Fruit fly (Drosophila melanogaster) whole organism, embryonic: ENCODE results near the gene CG31204.

Source experiments
- Adf1 ChIP-seq: fragments of 200-800 bp; sonication (Bioruptor generic); IDR thresholded peaks from 2 replicates; pipeline ENCODE4 v1.3.6; 2022; ENCODE audit warnings: missing biosample characterization, missing genetic modification characterization
- B-H2 ChIP-seq: fragments of 200-800 bp; sonication (Bioruptor generic); optimal IDR thresholded peaks from 2 replicates; lab custom pipeline; 2018; ENCODE audit warnings: missing biosample characterization, mild to moderate bottlenecking, missing genetic modification characterization
- CG10267 ChIP-seq: fragments of 200-800 bp; sonication (Bioruptor generic); optimal IDR thresholded peaks from 2 replicates; lab custom pipeline; 2018; ENCODE audit warnings: missing biosample characterization, mild to moderate bottlenecking, missing genetic modification characterization, moderate library complexity
- CG10543 ChIP-seq: fragments of 200-800 bp; sonication (Bioruptor generic); optimal IDR thresholded peaks from 3 replicates; lab custom pipeline; 2017; ENCODE audit warnings: missing biosample characterization, mild to moderate bottlenecking, missing genetic modification characterization, moderate library complexity
- CG11247 ChIP-seq: fragments of 200-800 bp; sonication (Bioruptor generic); IDR thresholded peaks from 2 replicates; pipeline ENCODE4 v1.3.6; 2022; ENCODE audit warnings: missing biosample characterization, missing genetic modification characterization
- CG11695 ChIP-seq: fragments of 200-800 bp; sonication (Bioruptor generic); IDR thresholded peaks from 3 replicates; pipeline ENCODE4 v1.3.6; 2022; ENCODE audit warnings: missing biosample characterization, missing genetic modification characterization
- CG13894 ChIP-seq: fragments of 200-800 bp; sonication (Bioruptor generic); optimal IDR thresholded peaks from 3 replicates; lab custom pipeline; 2018; ENCODE audit warnings: missing biosample characterization, mild to moderate bottlenecking, missing genetic modification characterization, moderate library complexity
- CG15269 ChIP-seq: fragments of 200-800 bp; sonication (Bioruptor generic); optimal IDR thresholded peaks from 2 replicates; lab custom pipeline; 2018; ENCODE audit warnings: missing biosample characterization, mild to moderate bottlenecking, missing genetic modification characterization, moderate library complexity
- CG15514 ChIP-seq: fragments of 200-800 bp; sonication (Bioruptor generic); optimal IDR thresholded peaks from 3 replicates; lab custom pipeline; 2017; ENCODE audit warnings: missing biosample characterization, missing genetic modification characterization, mild to moderate bottlenecking, moderate library complexity, missing genetic modification reagents
- CG18599 ChIP-seq: fragments of 200-800 bp; sonication (Bioruptor generic); optimal IDR thresholded peaks from 3 replicates; lab custom pipeline; 2017; ENCODE audit warnings: missing biosample characterization, missing genetic modification characterization, mild to moderate bottlenecking, moderate library complexity, missing genetic modification reagents
- CG18619 ChIP-seq: fragments of 200-800 bp; sonication (Bioruptor generic); optimal IDR thresholded peaks from 3 replicates; lab custom pipeline; 2017; ENCODE audit warnings: missing biosample characterization, mild to moderate bottlenecking, missing genetic modification characterization
- CG2202 ChIP-seq: fragments of 200-800 bp; sonication (Bioruptor generic); optimal IDR thresholded peaks from 2 replicates; lab custom pipeline; 2018; ENCODE audit warnings: missing biosample characterization, mild to moderate bottlenecking, missing genetic modification characterization
- CG2875 ChIP-seq: fragments of 200-800 bp; sonication (Bioruptor generic); optimal IDR thresholded peaks from 2 replicates; lab custom pipeline; 2017; ENCODE audit warnings: missing biosample characterization, mild to moderate bottlenecking, missing genetic modification characterization, missing genetic modification reagents
- CG6272 ChIP-seq: fragments of 200-800 bp; sonication (Bioruptor generic); IDR thresholded peaks from 2 replicates; pipeline ENCODE4 v1.3.6; 2022; ENCODE audit warnings: missing biosample characterization, missing genetic modification characterization
- CG7839 ChIP-seq: fragments of 200-800 bp; sonication (Bioruptor generic); optimal IDR thresholded peaks from 3 replicates; lab custom pipeline; 2018; ENCODE audit warnings: missing biosample characterization, mild to moderate bottlenecking, missing genetic modification characterization, moderate library complexity
- CG9609 ChIP-seq: fragments of 200-800 bp; sonication (Bioruptor generic); optimal IDR thresholded peaks from 3 replicates; lab custom pipeline; 2016; ENCODE audit warnings: missing biosample characterization, missing genetic modification characterization
- CG9932 ChIP-seq: fragments of 200-800 bp; sonication (Bioruptor generic); IDR thresholded peaks from 2 replicates; pipeline ENCODE4 v1.3.6; 2022; ENCODE audit warnings: missing biosample characterization, missing genetic modification characterization
- Doc3 ChIP-seq: fragments of 200-800 bp; sonication (Bioruptor generic); IDR thresholded peaks from 3 replicates; pipeline ENCODE4 v1.3.6; 2022; ENCODE audit warnings: missing biosample characterization, missing genetic modification characterization; ENCODE audit not compliant: partially characterized antibody
- HmgD ChIP-seq: fragments of 200-800 bp; sonication (Bioruptor generic); optimal IDR thresholded peaks from 3 replicates; lab custom pipeline; 2016; ENCODE audit warnings: missing biosample characterization, missing genetic modification characterization
- Hr3 ChIP-seq: fragments of 200-800 bp; sonication (Bioruptor generic); optimal IDR thresholded peaks from 3 replicates; lab custom pipeline; 2016; ENCODE audit warnings: missing biosample characterization, missing genetic modification characterization
- Kr ChIP-seq: fragments of 200-800 bp; sonication (Bioruptor generic); optimal IDR thresholded peaks from 2 replicates; lab custom pipeline; 2017; ENCODE audit warnings: missing biosample characterization, mild to moderate bottlenecking, missing genetic modification characterization
- NFAT ChIP-seq: fragments of 200-800 bp; sonication (Bioruptor generic); IDR thresholded peaks from 2 replicates; pipeline ENCODE4 v1.3.6; 2022; ENCODE audit warnings: missing biosample characterization, missing genetic modification characterization
- Nf-YC ChIP-seq: fragments of 200-800 bp; optimal IDR thresholded peaks from 3 replicates; lab custom pipeline; 2019; ENCODE audit warnings: missing biosample characterization, mild to moderate bottlenecking, missing genetic modification characterization, moderate library complexity
- Opbp ChIP-seq: fragments of 200-800 bp; sonication (Bioruptor generic); IDR thresholded peaks from 3 replicates; pipeline ENCODE4 v1.3.6; 2022; ENCODE audit warnings: missing biosample characterization, missing genetic modification characterization; ENCODE audit not compliant: partially characterized antibody
- PHDP ChIP-seq: fragments of 200-800 bp; sonication (Bioruptor generic); optimal IDR thresholded peaks from 3 replicates; lab custom pipeline; 2018; ENCODE audit warnings: missing biosample characterization, mild to moderate bottlenecking, missing genetic modification characterization, moderate library complexity
- Rfx ChIP-seq: fragments of 200-800 bp; sonication (Bioruptor generic); IDR thresholded peaks from 2 replicates; pipeline ENCODE4 v1.3.6; 2022; ENCODE audit warnings: missing biosample characterization, missing genetic modification characterization
- abd-A ChIP-seq: fragments of 200-800 bp; sonication (Bioruptor generic); optimal IDR thresholded peaks from 3 replicates; lab custom pipeline; 2019; ENCODE audit warnings: missing biosample characterization, mild to moderate bottlenecking, missing genetic modification characterization, moderate library complexity
- bcd ChIP-seq: fragments of 200-800 bp; sonication (Bioruptor generic); optimal IDR thresholded peaks from 2 replicates; lab custom pipeline; 2017; ENCODE audit warnings: missing biosample characterization, mild to moderate bottlenecking, missing genetic modification characterization
- chinmo ChIP-seq: fragments of 200-800 bp; sonication (Bioruptor generic); IDR thresholded peaks from 4 replicates; pipeline ENCODE4 v1.3.6; 2022; ENCODE audit warnings: missing biosample characterization, missing genetic modification characterization; ENCODE audit not compliant: partially characterized antibody
- dati ChIP-seq: fragments of 200-800 bp; sonication (Bioruptor generic); IDR thresholded peaks from 2 replicates; pipeline ENCODE4 v1.3.6; 2022; ENCODE audit warnings: missing biosample characterization, missing genetic modification characterization
- grn ChIP-seq: fragments of 200-800 bp; sonication (Bioruptor generic); optimal IDR thresholded peaks from 3 replicates; lab custom pipeline; 2017; ENCODE audit warnings: missing biosample characterization, missing genetic modification characterization
- pho ChIP-seq: fragments of 200-800 bp; sonication (Bioruptor generic); optimal IDR thresholded peaks from 2 replicates; lab custom pipeline; 2016; ENCODE audit warnings: missing biosample characterization, missing genetic modification characterization
- rib ChIP-seq: fragments of 200-800 bp; sonication (Bioruptor generic); IDR thresholded peaks from 2 replicates; pipeline ENCODE4 v1.3.6; 2022; ENCODE audit warnings: missing biosample characterization, missing genetic modification characterization
- salm ChIP-seq: fragments of 200-800 bp; sonication (Bioruptor generic); optimal IDR thresholded peaks from 2 replicates; lab custom pipeline; 2018; ENCODE audit warnings: missing biosample characterization, mild to moderate bottlenecking, missing genetic modification characterization
- sd ChIP-seq: fragments of 200-800 bp; sonication (Bioruptor generic); optimal IDR thresholded peaks from 3 replicates; lab custom pipeline; 2018; ENCODE audit warnings: missing biosample characterization, mild to moderate bottlenecking, missing genetic modification characterization, moderate library complexity
- sug ChIP-seq: fragments of 200-800 bp; optimal IDR thresholded peaks from 2 replicates; lab custom pipeline; 2019; ENCODE audit warnings: missing biosample characterization, mild to moderate bottlenecking, missing genetic modification characterization, moderate library complexity
- tgo ChIP-seq: fragments of 200-800 bp; sonication (Bioruptor generic); IDR thresholded peaks from 3 replicates; pipeline ENCODE4 v1.3.6; 2022; ENCODE audit warnings: missing biosample characterization, missing genetic modification characterization
- trh ChIP-seq: fragments of 200-800 bp; sonication (Bioruptor generic); optimal IDR thresholded peaks from 2 replicates; lab custom pipeline; 2016; ENCODE audit warnings: missing biosample characterization, missing genetic modification characterization
- vvl ChIP-seq: fragments of 200-800 bp; sonication (Bioruptor generic); IDR thresholded peaks from 2 replicates; pipeline ENCODE4 v1.3.6; 2022; ENCODE audit warnings: missing biosample characterization, missing genetic modification characterization

Gene CG31204

dm6 chr3R:31420675-31421074 lies 27.3 kb upstream of the CG31204 start (continued):
- peak; percentile 92; the same call in 3 of the 4 replicates for TF ChIP-seq chinmo (GFP tag; lab: Robert Waterston, UW)
- 0 out of 2 replicates have a peak, but pooled peaks have one; percentile 52 for TF ChIP-seq rib
- TF ChIP-seq CG18619 (GFP tag; lab: Kevin White, UChicago), result no peak
- peak; percentile 66 for TF ChIP-seq sug (tag; lab: Kevin White, UChicago)
- no peak for TF ChIP-seq PHDP
- no peak for TF ChIP-seq CG10267
- TF ChIP-seq trh (GFP tag; lab: Kevin White, UChicago), result no peak
- peak; percentile 43 for TF ChIP-seq NFAT (GFP tag; lab: Robert Waterston, UW)
- peak; percentile 4 for TF ChIP-seq Nf-YC (tag; lab: Kevin White, UChicago)
- peak; percentile 7 for TF ChIP-seq CG15514 (GFP tag; lab: Kevin White, UChicago)
- TF ChIP-seq CG10543 (GFP tag; lab: Kevin White, UChicago), result peak; percentile 92
- TF ChIP-seq Adf1, result peak; percentile 81
- TF ChIP-seq CG13894, result peak; percentile 46
- TF ChIP-seq pho (GFP tag; lab: Kevin White, UChicago), result no peak
- TF ChIP-seq bcd (GFP tag; lab: Kevin White, UChicago), result peak; percentile 12
- no peak for TF ChIP-seq Opbp (GFP tag; lab: Robert Waterston, UW)
- TF ChIP-seq CG15269 (tag; lab: Kevin White, UChicago), result peak; percentile 24
- no peak for TF ChIP-seq Doc3
- 0 out of 2 replicates have a peak, but pooled peaks have one; percentile 20 for TF ChIP-seq CG11247 (GFP tag; lab: Robert Waterston, UW)
- TF ChIP-seq CG9932, result peak; percentile 35
- TF ChIP-seq abd-A (tag; lab: Kevin White, UChicago), result peak; percentile 82
- TF ChIP-seq CG18599, result peak; percentile 20
- peak; percentile 58 for TF ChIP-seq B-H2 (GFP tag; lab: Kevin White, UChicago)
- no peak for TF ChIP-seq CG9609 (GFP tag; lab: Kevin White, UChicago)
- TF ChIP-seq CG2202, result no peak
- TF ChIP-seq tgo (GFP tag; lab: Robert Waterston, UW), result no peak
- TF ChIP-seq CG7839 (tag; lab: Kevin White, UChicago), result peak; percentile 6
- TF ChIP-seq CG2875 (GFP tag; lab: Kevin White, UChicago), result no peak
- TF ChIP-seq Rfx (GFP tag; lab: Robert Waterston, UW), result peak; percentile 37; the same call in 1 of the 2 replicates
- peak; percentile 89 for TF ChIP-seq CG11695 (GFP tag; lab: Robert Waterston, UW)
- TF ChIP-seq vvl (GFP tag; lab: Robert Waterston, UW), result peak; percentile 45; the same call in 1 of the 2 replicates
- peak; percentile 56 for TF ChIP-seq grn

- TF ChIP-seq abd-A (tag; lab: Kevin White, UChicago) (peak; percentile 13), CG6272 (no peak), salm (tag; lab: Kevin White, UChicago) (no peak), chinmo (GFP tag; lab: Robert Waterston, UW) (0 out of 4 replicates have a peak, but pooled peaks have one; percentile 71), dati (0 out of 2 replicates have a peak, but pooled peaks have one; percentile 7), CG10543 (GFP tag; lab: Kevin White, UChicago) (peak; percentile 1), sd (tag; lab: Kevin White, UChicago) (peak; percentile 87), Hr3 (GFP tag; lab: Kevin White, UChicago) (no peak), Kr (GFP tag; lab: Kevin White, UChicago) (no peak), HmgD (GFP tag; lab: Kevin White, UChicago) (no peak)
Measured at dm6 chr3R:31419531-31419930, 26.2 kb upstream of the CG31204 start.
